Fruit fly (Drosophila melanogaster): Measurements from ENCODE around the gene Pldn.

Gene Pldn

dm6 chr3L:11680298-11680697, 10.9 kb downstream of the Pldn start, which contains the start of gene CG32085 (continued):
- peak; percentile 53; the same call in 1 of the 2 replicates for TF ChIP-seq stc (GFP tag; IDR thresholded peaks at IDR 0.05)
- TF ChIP-seq CG7786 (GFP tag; optimal IDR thresholded peaks at IDR 0.05) = peak; percentile 62
- TF ChIP-seq ci (GFP tag; IDR thresholded peaks at IDR 0.05) = peak; percentile 79; the same call in 2 of the 3 replicates
- TF ChIP-seq CG17829 (tag; optimal IDR thresholded peaks at IDR 0.05) = peak; percentile 35
- TF ChIP-seq Fer3 (tag; optimal IDR thresholded peaks at IDR 0.05) = peak; percentile 51
- TF ChIP-seq CG4328 (GFP tag; optimal IDR thresholded peaks at IDR 0.05) = peak; percentile 4
- TF ChIP-seq Gug (GFP tag; IDR thresholded peaks at IDR 0.05) = peak; percentile 90
- TF ChIP-seq CG17359 (tag; optimal IDR thresholded peaks at IDR 0.05) = peak; percentile 54
- TF ChIP-seq lmd (GFP tag; IDR thresholded peaks at IDR 0.05) = peak; percentile 72; the same call in 1 of the 2 replicates
- no peak for TF ChIP-seq jing (GFP tag; optimal IDR thresholded peaks at IDR 0.05)
- TF ChIP-seq Hmr (GFP tag; optimal IDR thresholded peaks at IDR 0.05) = peak; percentile 80
- TF ChIP-seq CG17612 (GFP tag; IDR thresholded peaks at IDR 0.05) = 0 out of 2 replicates have a peak, but pooled peaks have one; percentile 43
- no peak for TF ChIP-seq slou (GFP tag; optimal IDR thresholded peaks at IDR 0.05)
- peak; percentile 38 for TF ChIP-seq HmgZ (tag; optimal IDR thresholded peaks at IDR 0.05)
- peak; percentile 42 for TF ChIP-seq CG15269 (tag; optimal IDR thresholded peaks at IDR 0.05)
- TF ChIP-seq Dek (tag; optimal IDR thresholded peaks at IDR 0.05) = peak; percentile 38
- TF ChIP-seq dmrt99B (tag; optimal IDR thresholded peaks at IDR 0.05) = peak; percentile 48
- TF ChIP-seq tgo (GFP tag; IDR thresholded peaks at IDR 0.05) = peak; percentile 42; the same call in 2 of the 3 replicates
- peak; percentile 32 for TF ChIP-seq CG9817 (tag; optimal IDR thresholded peaks at IDR 0.05)
- TF ChIP-seq CG6689 (GFP tag; IDR thresholded peaks at IDR 0.05) = 0 out of 2 replicates have a peak, but pooled peaks have one; percentile 30
- peak; percentile 40 for TF ChIP-seq Hey (tag; optimal IDR thresholded peaks at IDR 0.05)
- peak; percentile 9 for TF ChIP-seq sd (tag; optimal IDR thresholded peaks at IDR 0.05)
- TF ChIP-seq CG31365 (tag; optimal IDR thresholded peaks at IDR 0.05) = peak; percentile 63
- peak; percentile 54 for TF ChIP-seq HLH54F (GFP tag; optimal IDR thresholded peaks at IDR 0.05)
- TF ChIP-seq Ada2b (GFP tag; IDR thresholded peaks at IDR 0.05) = peak; percentile 60; the same call in 1 of the 2 replicates
- TF ChIP-seq Deaf1 (tag; optimal IDR thresholded peaks at IDR 0.05) = peak; percentile 62
- TF ChIP-seq fd96Cb (tag; optimal IDR thresholded peaks at IDR 0.05) = peak; percentile 11
- peak; percentile 77 for TF ChIP-seq CG11247 (GFP tag; IDR thresholded peaks at IDR 0.05)
- TF ChIP-seq Nf-YC (tag; optimal IDR thresholded peaks at IDR 0.05) = peak; percentile 39
- peak; percentile 48 for TF ChIP-seq CG13424 (tag; optimal IDR thresholded peaks at IDR 0.05)
- peak; percentile 28 for TF ChIP-seq CG9876 (GFP tag; optimal IDR thresholded peaks at IDR 0.05)
- TF ChIP-seq CG9932 (GFP tag; IDR thresholded peaks at IDR 0.05) = peak; percentile 84
- peak; percentile 53; the same call in 1 of the 2 replicates for TF ChIP-seq MBD-R2 (GFP tag; IDR thresholded peaks at IDR 0.05)
- TF ChIP-seq nau (GFP tag; optimal IDR thresholded peaks at IDR 0.05) = peak; percentile 26
- TF ChIP-seq CG14014 (GFP tag; IDR thresholded peaks at IDR 0.05) = peak; percentile 70
- TF ChIP-seq CG17361 (GFP tag; IDR thresholded peaks at IDR 0.05) = 0 out of 3 replicates have a peak, but pooled peaks have one; percentile 27
- TF ChIP-seq CG17802 (tag; optimal IDR thresholded peaks at IDR 0.05) = no peak
- TF ChIP-seq slbo (GFP tag; IDR thresholded peaks at IDR 0.05) = peak; percentile 82
- TF ChIP-seq Ets65A (GFP tag) = peak; percentile 92
- peak; percentile 6 for TF ChIP-seq exex (tag; optimal IDR thresholded peaks at IDR 0.05)
- TF ChIP-seq cas (GFP tag; IDR thresholded peaks at IDR 0.05) = peak; percentile 70; the same call in 1 of the 2 replicates
- no peak for TF ChIP-seq abd-A (tag; optimal IDR thresholded peaks at IDR 0.05)
- no peak for TF ChIP-seq zen (tag; optimal IDR thresholded peaks at IDR 0.05)
- TF ChIP-seq pan (optimal IDR thresholded peaks at IDR 0.05) = no peak
- peak in 1 of 2 experiments; percentile 54 for TF ChIP-seq pan (GFP tag; optimal IDR thresholded peaks at IDR 0.05 in 1 of 2, IDR thresholded peaks at IDR 0.05 in 1 of 2)
- TF ChIP-seq CG13296 (GFP tag; optimal IDR thresholded peaks at IDR 0.05) = peak; percentile 61
- peak; percentile 68 for TF ChIP-seq jumu (GFP tag; optimal IDR thresholded peaks at IDR 0.05)
- peak; percentile 71 for TF ChIP-seq tin (GFP tag; optimal IDR thresholded peaks at IDR 0.05)
- no peak for TF ChIP-seq amos (GFP tag; IDR thresholded peaks at IDR 0.05; ENCODE audit: partially characterized antibody)
- peak; percentile 26 for TF ChIP-seq pzg (GFP tag; optimal IDR thresholded peaks at IDR 0.05)

Data from whole organism, embryonic.